Worm (Caenorhabditis elegans): ENCODE results near the gene Y48A6B.7.
A peak's percentile ranks its signal among the peaks of the same experiment; 100 is the strongest.

Gene Y48A6B.7

ce11 chrIII:11007552-11008272, 18.7 kb downstream of the Y48A6B.7 start, which contains the start of the genes fipr-17 and Y48A6B.3:
Gene fipr-17 (minus strand): TSS chrIII:11007602.
Gene Y48A6B.3 (plus strand): TSS chrIII:11008222.
- peak; percentile 88 for TF ChIP-seq skn-1 (tag; optimal IDR thresholded peaks at IDR 0.05)
- TF ChIP-seq nhr-28 (tag; optimal IDR thresholded peaks at IDR 0.05) = no peak
- peak; percentile 48 for TF ChIP-seq ceh-28 (tag; optimal IDR thresholded peaks at IDR 0.05)
- no peak for TF ChIP-seq elt-1 (tag; optimal IDR thresholded peaks at IDR 0.05)
- no peak for TF ChIP-seq nhr-76 (tag; optimal IDR thresholded peaks at IDR 0.05)
- TF ChIP-seq ceh-16 (tag; optimal IDR thresholded peaks at IDR 0.05) = no peak
- no peak for TF ChIP-seq nhr-77 (tag; optimal IDR thresholded peaks at IDR 0.05)
- no peak for TF ChIP-seq unc-39 (tag; optimal IDR thresholded peaks at IDR 0.05)
- no peak for TF ChIP-seq nhr-11 (tag; optimal IDR thresholded peaks at IDR 0.05)
- no peak for TF ChIP-seq nhr-237 (tag; optimal IDR thresholded peaks at IDR 0.05)
- TF ChIP-seq nhr-67 (tag; optimal IDR thresholded peaks at IDR 0.05) = no peak
- TF ChIP-seq pha-4 (tag; optimal IDR thresholded peaks at IDR 0.05) = peak; percentile 96
- no peak for TF ChIP-seq mdl-1 (tag; optimal IDR thresholded peaks at IDR 0.05)
- TF ChIP-seq elt-3 (tag; optimal IDR thresholded peaks at IDR 0.05) = no peak
- TF ChIP-seq egl-5 (tag; optimal IDR thresholded peaks at IDR 0.05) = peak; percentile 32
- no peak for TF ChIP-seq sea-2 (GFP tag; optimal IDR thresholded peaks at IDR 0.05)
- peak; percentile 91 for TF ChIP-seq lin-39 (tag; optimal IDR thresholded peaks at IDR 0.05)
- no peak for TF ChIP-seq zag-1 (tag; optimal IDR thresholded peaks at IDR 0.05)
- no peak for TF ChIP-seq daf-12 (tag; optimal IDR thresholded peaks at IDR 0.05)
- peak; percentile 62 for TF ChIP-seq R02D3.7 (tag; optimal IDR thresholded peaks at IDR 0.05)
- TF ChIP-seq tbx-2 (tag; optimal IDR thresholded peaks at IDR 0.05) = no peak
- no peak for TF ChIP-seq ZK546.5 (tag; optimal IDR thresholded peaks at IDR 0.05)
- TF ChIP-seq elt-2 (tag; optimal IDR thresholded peaks at IDR 0.05) = peak; percentile 43
- TF ChIP-seq mml-1 (tag; optimal IDR thresholded peaks at IDR 0.05) = no peak
- no peak for TF ChIP-seq unc-62 (GFP tag; optimal IDR thresholded peaks at IDR 0.05)
- peak; percentile 75 for TF ChIP-seq nhr-25 (tag; optimal IDR thresholded peaks at IDR 0.05)
- no peak for TF ChIP-seq lsy-12 (tag; optimal IDR thresholded peaks at IDR 0.05)
- TF ChIP-seq eor-1 (tag; optimal IDR thresholded peaks at IDR 0.05) = no peak
- peak; percentile 80 for TF ChIP-seq ama-1 (optimal IDR thresholded peaks at IDR 0.05)
- TF ChIP-seq nfya-1 (tag; optimal IDR thresholded peaks at IDR 0.05; ENCODE audit: insufficient read depth) = peak; percentile 91
- TF ChIP-seq fkh-2 (tag; optimal IDR thresholded peaks at IDR 0.05) = no peak
- peak; percentile 17 for TF ChIP-seq pqm-1 (tag; optimal IDR thresholded peaks at IDR 0.05)
- no peak for TF ChIP-seq aly-2 (tag; optimal IDR thresholded peaks at IDR 0.05)
- TF ChIP-seq fkh-10 (GFP tag; optimal IDR thresholded peaks at IDR 0.05) = no peak
- TF ChIP-seq hmg-11 (tag; optimal IDR thresholded peaks at IDR 0.05) = peak; percentile 76
- TF ChIP-seq nhr-12 (tag; optimal IDR thresholded peaks at IDR 0.05) = no peak
- peak; percentile 66 for TF ChIP-seq nhr-43 (tag; optimal IDR thresholded peaks at IDR 0.05; ENCODE audit: poor library complexity, severe bottlenecking)
- TF ChIP-seq nhr-23 (tag; optimal IDR thresholded peaks at IDR 0.05) = peak; percentile 83
- TF ChIP-seq snpc-4 (tag; optimal IDR thresholded peaks at IDR 0.05) = peak; percentile 83
- peak; percentile 96 for TF ChIP-seq lin-15B (tag; optimal IDR thresholded peaks at IDR 0.05)
- TF ChIP-seq ztf-11 (tag; optimal IDR thresholded peaks at IDR 0.05) = no peak
- TF ChIP-seq ztf-4 (tag; optimal IDR thresholded peaks at IDR 0.05) = no peak
- no peak for TF ChIP-seq ceh-9 (tag; optimal IDR thresholded peaks at IDR 0.05)
- TF ChIP-seq ceh-82 (tag; optimal IDR thresholded peaks at IDR 0.05) = no peak

ce11 chrIII:11002808-11003207, 23.6 kb downstream of the Y48A6B.7 start:
- TF ChIP-seq fkh-10 (GFP tag; optimal IDR thresholded peaks at IDR 0.05) (no peak), ceh-9 (tag; optimal IDR thresholded peaks at IDR 0.05) (no peak), unc-39 (tag; optimal IDR thresholded peaks at IDR 0.05) (no peak), nfya-1 (tag; optimal IDR thresholded peaks at IDR 0.05; ENCODE audit: insufficient read depth) (no peak)

All from whole organism, L3 larva.